Worm (Caenorhabditis elegans) whole organism, L1 larva: ENCODE data around the gene F59B2.9.

ENCODE experiments used
- aly-2 ChIP-seq: fragments of 150-350 bp; optimal IDR thresholded peaks from 2 replicates; lab custom pipeline; 2014; ENCODE audit warnings: missing biosample characterization, missing genetic modification characterization
- nhr-84 ChIP-seq: sonication (generic microtip); optimal IDR thresholded peaks from 2 replicates; lab custom pipeline; 2017; ENCODE audit warnings: missing biosample characterization, missing genetic modification characterization
- nhr-85 ChIP-seq: sonication (generic microtip); peaks from one replicate; lab custom pipeline; 2016; ENCODE audit warnings: missing genetic modification characterization, inconsistent platforms, missing compliant biosample characterization
- nhr-90 ChIP-seq: sonication (generic microtip); optimal IDR thresholded peaks from 2 replicates; lab custom pipeline; 2016; ENCODE audit warnings: mild to moderate bottlenecking, missing genetic modification characterization, missing compliant biosample characterization; ENCODE audit not compliant: poor library complexity
- pax-3 ChIP-seq: fragments of 200-800 bp; sonication (Bioruptor generic); optimal IDR thresholded peaks from 2 replicates; lab custom pipeline; 2018; ENCODE audit warnings: mild to moderate bottlenecking, missing genetic modification characterization, moderate library complexity, missing compliant biosample characterization
- skn-1 ChIP-seq: fragments of 150-350 bp; optimal IDR thresholded peaks from 2 replicates; lab custom pipeline; 2014; ENCODE audit warnings: missing biosample characterization, missing genetic modification characterization
- unc-86 ChIP-seq: sonication (generic microtip); optimal IDR thresholded peaks from 2 replicates; lab custom pipeline; 2016; ENCODE audit warnings: missing genetic modification characterization, missing compliant biosample characterization

DNA sequence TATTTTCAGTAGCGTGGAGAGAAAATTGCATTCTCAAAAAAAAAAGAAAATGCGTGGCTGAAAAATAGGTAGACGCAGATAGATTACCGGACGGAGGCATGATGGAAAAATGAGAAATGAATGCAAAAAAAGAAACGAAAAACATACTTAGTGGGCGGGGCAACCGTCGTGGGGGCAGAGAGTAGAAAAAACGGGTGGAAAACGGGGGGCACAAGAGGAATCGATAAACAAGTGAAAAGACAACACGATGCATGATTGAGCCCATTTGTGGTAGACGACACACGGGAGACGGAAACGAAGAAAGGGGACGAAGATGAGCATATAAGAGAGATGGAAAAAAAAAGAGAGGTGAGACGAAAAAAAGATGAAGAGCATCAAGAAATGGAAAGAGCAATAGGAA is 23.7 kb downstream of the F59B2.9 start:
- TF ChIP-seq nhr-84 (tag; lab: Kevin White, UChicago): no peak
- no peak for TF ChIP-seq nhr-90
- no peak for TF ChIP-seq nhr-85 (tag; lab: Kevin White, UChicago)
- TF ChIP-seq unc-86 (tag; lab: Kevin White, UChicago): no peak
- TF ChIP-seq pax-3 (tag; lab: Kevin White, UChicago): no peak
- TF ChIP-seq skn-1 (tag; lab: Kevin White, UChicago): peak; percentile 2
- no peak for TF ChIP-seq aly-2 (tag; lab: Kevin White, UChicago)
